Worm (Caenorhabditis elegans): ENCODE results near the gene fbxa-137.

- TF ChIP-seq ztf-11 (tag; optimal IDR thresholded peaks at IDR 0.05), result no peak
- no peak for TF ChIP-seq R02D3.7 (tag; optimal IDR thresholded peaks at IDR 0.05)
- no peak for TF ChIP-seq snpc-4 (tag; optimal IDR thresholded peaks at IDR 0.05)
- no peak for TF ChIP-seq dmd-4 (tag; optimal IDR thresholded peaks at IDR 0.05)
- TF ChIP-seq skn-1 (tag; optimal IDR thresholded peaks at IDR 0.05), result peak; percentile 80
- no peak for TF ChIP-seq nhr-237 (tag; optimal IDR thresholded peaks at IDR 0.05)
- no peak for TF ChIP-seq nhr-11 (tag; optimal IDR thresholded peaks at IDR 0.05)
- TF ChIP-seq ama-1 (optimal IDR thresholded peaks at IDR 0.05), result no peak
- TF ChIP-seq egl-27 (tag; optimal IDR thresholded peaks at IDR 0.05), result no peak
- no peak for TF ChIP-seq alr-1 (tag; optimal IDR thresholded peaks at IDR 0.05)
- no peak for TF ChIP-seq unc-39 (tag; optimal IDR thresholded peaks at IDR 0.05)
- no peak for TF ChIP-seq nhr-21 (tag; optimal IDR thresholded peaks at IDR 0.05)
- no peak for TF ChIP-seq lsy-2 (tag; optimal IDR thresholded peaks at IDR 0.05)
- no peak for TF ChIP-seq elt-1 (tag; optimal IDR thresholded peaks at IDR 0.05)
Measured at ce11 chrV:2324260-2324659, 45.6 kb downstream of the fbxa-137 start.
